5 worm cellular contexts compared by ENCODE assay signal in the genomic region with DNA sequence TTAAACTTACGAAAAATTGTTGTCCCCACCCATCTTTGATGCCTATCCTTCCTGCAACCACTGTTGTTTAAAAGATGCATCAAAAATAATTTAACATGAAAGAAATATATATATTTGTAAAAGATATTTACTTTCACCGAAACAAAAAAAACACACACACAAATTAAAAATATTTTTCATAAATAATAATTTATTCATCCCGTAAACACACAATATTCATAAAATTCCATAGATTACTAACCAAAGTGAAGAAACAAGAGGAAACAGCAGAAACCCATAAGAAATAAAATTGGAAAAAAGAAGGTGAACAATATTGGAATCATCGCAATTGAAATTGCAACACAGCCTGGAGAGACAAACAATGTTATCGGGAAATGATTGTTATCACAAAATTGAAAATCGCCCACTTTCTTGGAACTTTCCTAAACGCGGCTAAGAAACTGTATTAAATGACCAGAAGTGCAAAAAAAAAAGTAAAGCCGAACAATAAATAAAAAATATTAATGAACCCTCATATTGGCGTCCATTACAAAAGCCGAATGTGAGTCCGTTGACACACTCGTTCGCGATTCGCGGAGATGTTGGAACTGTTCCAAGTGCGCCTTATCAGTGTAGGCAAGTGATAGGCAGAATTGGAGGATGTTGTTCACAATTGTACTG.
A peak's percentile ranks its signal among the peaks of the same experiment; 100 is the strongest.
TF ChIP-seq lines count a peak whose summit lies in the region.

TSS of gene slc-25A18.1 (minus strand) at position 51 of the 660 bp plus-strand sequence.

TF ChIP-seq in whole organism, L1 larva, 84 proteins besides CTCF, POLR2A, EP300 and RAD21:
- no peak for TF ChIP-seq zag-1 (tag; optimal IDR thresholded peaks at IDR 0.05; lab: Kevin White, UChicago)
- no peak for TF ChIP-seq mab-9 (GFP tag; IDR thresholded peaks at IDR 0.05; lab: Robert Waterston, UW)
- no peak for TF ChIP-seq efl-1 (optimal IDR thresholded peaks at IDR 0.05; lab: Kevin White, UChicago)
- peak in 1 of 2 experiments; percentile 41 for TF ChIP-seq efl-1 (GFP tag; optimal IDR thresholded peaks at IDR 0.05 in 1 of 2; lab: Kevin White, UChicago)
- TF ChIP-seq nhr-11 (tag; optimal IDR thresholded peaks at IDR 0.05; lab: Kevin White, UChicago) = no peak
- TF ChIP-seq sptf-1 (tag; optimal IDR thresholded peaks at IDR 0.05; lab: Kevin White, UChicago) = no peak
- TF ChIP-seq lsy-2 (tag; optimal IDR thresholded peaks at IDR 0.05; lab: Kevin White, UChicago) = no peak
- no peak for TF ChIP-seq fkh-10 (GFP tag; optimal IDR thresholded peaks at IDR 0.05; lab: Kevin White, UChicago)
- no peak for TF ChIP-seq xbp-1 (tag; optimal IDR thresholded peaks at IDR 0.05; lab: Kevin White, UChicago)
- no peak for TF ChIP-seq Y116A8C.19 (tag; optimal IDR thresholded peaks at IDR 0.05; lab: Kevin White, UChicago; ENCODE audit: borderline replicate concordance)
- TF ChIP-seq dsc-1 (tag; optimal IDR thresholded peaks at IDR 0.05; lab: Kevin White, UChicago) = no peak
- no peak for TF ChIP-seq nhr-47 (tag; optimal IDR thresholded peaks at IDR 0.05; lab: Kevin White, UChicago)
- TF ChIP-seq nhr-237 (tag; optimal IDR thresholded peaks at IDR 0.05; lab: Kevin White, UChicago) = no peak
- no peak for TF ChIP-seq irx-1 (tag; optimal IDR thresholded peaks at IDR 0.05; lab: Kevin White, UChicago)
- TF ChIP-seq elt-2 (tag; optimal IDR thresholded peaks at IDR 0.05; lab: Kevin White, UChicago) = peak; percentile 18
TF ChIP-seq in whole organism, L1 larva: peak in this region for 2.

TF ChIP-seq in whole organism, L3 larva, 47 proteins besides CTCF, POLR2A, EP300 and RAD21:
- TF ChIP-seq nfya-1 (tag; optimal IDR thresholded peaks at IDR 0.05; lab: Kevin White, UChicago; ENCODE audit: insufficient read depth) = no peak
- peak; percentile 50 for TF ChIP-seq elt-2 (tag; optimal IDR thresholded peaks at IDR 0.05; lab: Kevin White, UChicago)
- TF ChIP-seq mdl-1 (tag; optimal IDR thresholded peaks at IDR 0.05; lab: Kevin White, UChicago) = no peak
- TF ChIP-seq nhr-23 (tag; optimal IDR thresholded peaks at IDR 0.05; lab: Kevin White, UChicago) = no peak

TF ChIP-seq in whole organism, L4 larva, 104 proteins besides CTCF, POLR2A, EP300 and RAD21:
- TF ChIP-seq pqm-1 (tag; optimal IDR thresholded peaks at IDR 0.05; lab: Kevin White, UChicago) = peak; percentile 58
- TF ChIP-seq dmd-6 (GFP tag; IDR thresholded peaks at IDR 0.05; lab: Robert Waterston, UW) = peak; percentile 17; the same call in 1 of the 2 replicates
- no peak for TF ChIP-seq dmd-8 (GFP tag; IDR thresholded peaks at IDR 0.05; lab: Robert Waterston, UW)
- TF ChIP-seq nhr-111 (GFP tag; optimal IDR thresholded peaks at IDR 0.05; lab: Kevin White, UChicago) = no peak
- no peak for TF ChIP-seq nhr-237 (tag; optimal IDR thresholded peaks at IDR 0.05; lab: Kevin White, UChicago)
- TF ChIP-seq egl-27 (tag; optimal IDR thresholded peaks at IDR 0.05; lab: Kevin White, UChicago) = no peak

TF ChIP-seq in whole organism, late embryonic, 69 proteins besides CTCF, POLR2A, EP300 and RAD21:
- TF ChIP-seq elt-2 (tag; optimal IDR thresholded peaks at IDR 0.05; lab: Kevin White, UChicago) = peak; percentile 72
- no peak for TF ChIP-seq fkh-6 (tag; optimal IDR thresholded peaks at IDR 0.05; lab: Kevin White, UChicago)
- TF ChIP-seq unc-86 (tag; optimal IDR thresholded peaks at IDR 0.05; lab: Kevin White, UChicago) = no peak
- no peak for TF ChIP-seq ama-1 (optimal IDR thresholded peaks at IDR 0.05; lab: Kevin White, UChicago)
- TF ChIP-seq pha-4 (tag; optimal IDR thresholded peaks at IDR 0.05; lab: Kevin White, UChicago) = no peak

TF ChIP-seq in whole organism, young adult, 124 proteins besides CTCF, POLR2A, EP300 and RAD21:
- no peak for TF ChIP-seq B0035.1 (tag; optimal IDR thresholded peaks at IDR 0.05; lab: Kevin White, UChicago)
- TF ChIP-seq nhr-80 (tag; optimal IDR thresholded peaks at IDR 0.05; lab: Kevin White, UChicago) = peak; percentile 37
- no peak for TF ChIP-seq lsl-1 (GFP tag; optimal IDR thresholded peaks at IDR 0.05; lab: Kevin White, UChicago)
